Fruit fly (Drosophila melanogaster): ENCODE data around the gene CG8028.

- no peak for TF ChIP-seq CG7368 (GFP tag; optimal IDR thresholded peaks at IDR 0.05)
- TF ChIP-seq CG6854 (GFP tag; optimal IDR thresholded peaks at IDR 0.05): no peak
- TF ChIP-seq CG16779 (tag; optimal IDR thresholded peaks at IDR 0.05): no peak
- no peak for TF ChIP-seq Lpt (GFP tag; optimal IDR thresholded peaks at IDR 0.05)
- TF ChIP-seq CG34406 (GFP tag; optimal IDR thresholded peaks at IDR 0.05): no peak
- TF ChIP-seq Blimp-1 (GFP tag; optimal IDR thresholded peaks at IDR 0.05): no peak
- no peak for TF ChIP-seq eg (GFP tag; IDR thresholded peaks at IDR 0.05)
- TF ChIP-seq CG6792 (GFP tag; optimal IDR thresholded peaks at IDR 0.05): no peak
- no peak for TF ChIP-seq CG6163 (GFP tag; IDR thresholded peaks at IDR 0.05)
- no peak for TF ChIP-seq CG10669 (GFP tag; optimal IDR thresholded peaks at IDR 0.05)
These were observed 25.0 kb upstream of the CG8028 start for dm6 chrX:19305172-19305571.

Data from whole organism, prepupa.